Fruit fly (Drosophila melanogaster) whole organism, embryonic: ENCODE results near the gene Pex11c.
A peak's percentile ranks its signal among the peaks of the same experiment; 100 is the strongest.

Experiments
- Bteb2 ChIP-seq: fragments of 200-800 bp; sonication (Bioruptor generic); optimal IDR thresholded peaks from 2 replicates; lab custom pipeline; 2016; ENCODE audit warnings: missing biosample characterization, missing genetic modification characterization
- CG11398 ChIP-seq: fragments of 200-800 bp; sonication (Bioruptor generic); optimal IDR thresholded peaks from 2 replicates; lab custom pipeline; 2016; ENCODE audit warnings: missing biosample characterization, missing genetic modification characterization
- CG12942 ChIP-seq: fragments of 200-800 bp; sonication (Bioruptor generic); optimal IDR thresholded peaks from 3 replicates; lab custom pipeline; 2016; ENCODE audit warnings: missing biosample characterization, missing genetic modification characterization
- CG14667 ChIP-seq: fragments of 200-800 bp; sonication (Bioruptor generic); IDR thresholded peaks from 2 replicates; pipeline ENCODE4 v1.3.6; 2022; ENCODE audit warnings: missing biosample characterization, missing genetic modification characterization
- CG14860 ChIP-seq: fragments of 200-800 bp; sonication (Bioruptor generic); IDR thresholded peaks from 3 replicates; pipeline ENCODE4 v1.3.6; 2022; ENCODE audit warnings: missing biosample characterization, missing genetic modification characterization; ENCODE audit not compliant: partially characterized antibody
- CG15514 ChIP-seq: fragments of 200-800 bp; sonication (Bioruptor generic); optimal IDR thresholded peaks from 3 replicates; lab custom pipeline; 2017; ENCODE audit warnings: missing biosample characterization, missing genetic modification characterization, mild to moderate bottlenecking, moderate library complexity, missing genetic modification reagents
- CG16813 ChIP-seq: fragments of 200-800 bp; sonication (Bioruptor generic); IDR thresholded peaks from 3 replicates; pipeline ENCODE4 v1.3.6; 2022; ENCODE audit warnings: missing biosample characterization, missing genetic modification characterization; ENCODE audit not compliant: partially characterized antibody
- CG16815 ChIP-seq: fragments of 200-800 bp; sonication (Bioruptor generic); optimal IDR thresholded peaks from 3 replicates; lab custom pipeline; 2017; ENCODE audit warnings: missing biosample characterization, mild to moderate bottlenecking, missing genetic modification characterization
- CG1832 ChIP-seq: fragments of 200-800 bp; sonication (Bioruptor generic); optimal IDR thresholded peaks from 2 replicates; lab custom pipeline; 2017; ENCODE audit warnings: missing biosample characterization, mild to moderate bottlenecking, missing genetic modification characterization, inconsistent platforms
- CG18599 ChIP-seq: fragments of 200-800 bp; sonication (Bioruptor generic); optimal IDR thresholded peaks from 3 replicates; lab custom pipeline; 2017; ENCODE audit warnings: missing biosample characterization, missing genetic modification characterization, mild to moderate bottlenecking, moderate library complexity, missing genetic modification reagents
- CG2116 ChIP-seq: fragments of 200-800 bp; sonication (Bioruptor generic); optimal IDR thresholded peaks from 3 replicates; lab custom pipeline; 2018; ENCODE audit warnings: missing biosample characterization, mild to moderate bottlenecking, missing genetic modification characterization
- CG2199 ChIP-seq: fragments of 200-800 bp; sonication (Bioruptor generic); IDR thresholded peaks from 3 replicates; pipeline ENCODE4 v1.3.6; 2022; ENCODE audit warnings: missing biosample characterization, missing genetic modification characterization
- CG31441 ChIP-seq: fragments of 200-800 bp; sonication (Bioruptor generic); IDR thresholded peaks from 2 replicates; pipeline ENCODE4 v1.3.6; 2022; ENCODE audit warnings: missing biosample characterization, missing genetic modification characterization
- CG34224 ChIP-seq: fragments of 200-800 bp; sonication (Bioruptor generic); IDR thresholded peaks from 3 replicates; pipeline ENCODE4 v1.3.6; 2022; ENCODE audit warnings: missing biosample characterization, missing genetic modification characterization; ENCODE audit not compliant: partially characterized antibody
- CG4854 ChIP-seq: fragments of 200-800 bp; sonication (Bioruptor generic); optimal IDR thresholded peaks from 2 replicates; lab custom pipeline; 2016; ENCODE audit warnings: missing biosample characterization, missing genetic modification characterization, inconsistent platforms
- CG5245 ChIP-seq: fragments of 200-800 bp; sonication (Bioruptor generic); optimal IDR thresholded peaks from 3 replicates; lab custom pipeline; 2016; ENCODE audit warnings: missing biosample characterization, missing genetic modification characterization
- CG6254 ChIP-seq: fragments of 200-800 bp; sonication (Bioruptor generic); optimal IDR thresholded peaks from 3 replicates; lab custom pipeline; 2017; ENCODE audit warnings: mild to moderate bottlenecking, missing biosample characterization, missing genetic modification reagents, missing genetic modification characterization
- CG7372 ChIP-seq: fragments of 200-800 bp; sonication (Bioruptor generic); IDR thresholded peaks from 2 replicates; pipeline ENCODE4 v1.3.6; 2022; ENCODE audit warnings: missing biosample characterization, missing genetic modification characterization
- CG7963 ChIP-seq: fragments of 200-800 bp; sonication (Bioruptor generic); IDR thresholded peaks from 3 replicates; pipeline ENCODE4 v1.3.6; 2022; ENCODE audit warnings: missing biosample characterization, missing genetic modification characterization; ENCODE audit not compliant: partially characterized antibody
- CG8089 ChIP-seq: fragments of 200-800 bp; sonication (Bioruptor generic); optimal IDR thresholded peaks from 3 replicates; lab custom pipeline; 2016; ENCODE audit warnings: missing biosample characterization, missing genetic modification characterization
- CG9609 ChIP-seq: fragments of 200-800 bp; sonication (Bioruptor generic); optimal IDR thresholded peaks from 3 replicates; lab custom pipeline; 2016; ENCODE audit warnings: missing biosample characterization, missing genetic modification characterization
- CG9727 ChIP-seq: fragments of 200-800 bp; sonication (Bioruptor generic); optimal IDR thresholded peaks from 3 replicates; lab custom pipeline; 2017; ENCODE audit warnings: missing biosample characterization, mild to moderate bottlenecking, missing genetic modification characterization
- Dip2 ChIP-seq: fragments of 200-800 bp; sonication (Bioruptor generic); IDR thresholded peaks from 2 replicates; pipeline ENCODE4 v1.3.6; 2022; ENCODE audit warnings: missing biosample characterization, missing genetic modification characterization
- Doc2 ChIP-seq: fragments of 200-800 bp; sonication (Bioruptor generic); IDR thresholded peaks from 2 replicates; pipeline ENCODE4 v1.3.6; 2022; ENCODE audit warnings: missing biosample characterization, missing genetic modification characterization
- Eip74EF ChIP-seq, 2 experiments: fragments of 200-800 bp in 1 of 2; fragments of >200 bp in 1 of 2; sonication (Bioruptor generic) in 1 of 2; optimal IDR thresholded peaks; 2 replicates each; lab custom pipeline; 2017 to 2019; ENCODE audit warnings: missing biosample characterization in 2 of 2, missing genetic modification characterization in 2 of 2, mild to moderate bottlenecking in 1 of 2, moderate library complexity in 1 of 2
- Ets65A ChIP-seq: fragments of 200-800 bp; sonication (Bioruptor generic); peaks from one replicate; lab custom pipeline; 2016; ENCODE audit warnings: missing biosample characterization, missing genetic modification characterization
- NC2β ChIP-seq: fragments of 200-800 bp; sonication (Bioruptor generic); optimal IDR thresholded peaks from 2 replicates; lab custom pipeline; 2016; ENCODE audit warnings: missing biosample characterization, missing genetic modification characterization
- Opbp ChIP-seq: fragments of 200-800 bp; sonication (Bioruptor generic); IDR thresholded peaks from 3 replicates; pipeline ENCODE4 v1.3.6; 2022; ENCODE audit warnings: missing biosample characterization, missing genetic modification characterization; ENCODE audit not compliant: partially characterized antibody
- Optix ChIP-seq: fragments of 200-800 bp; sonication (Bioruptor generic); IDR thresholded peaks from 3 replicates; pipeline ENCODE4 v1.3.6; 2022; ENCODE audit warnings: missing biosample characterization, missing genetic modification characterization
- Sox102F ChIP-seq: fragments of 200-800 bp; sonication (Bioruptor generic); optimal IDR thresholded peaks from 2 replicates; lab custom pipeline; 2018; ENCODE audit warnings: missing biosample characterization, mild to moderate bottlenecking, missing genetic modification characterization, moderate library complexity
- ato ChIP-seq: fragments of 200-800 bp; sonication (Bioruptor generic); IDR thresholded peaks from 2 replicates; pipeline ENCODE4 v1.3.6; 2022; ENCODE audit warnings: missing biosample characterization, missing genetic modification characterization; ENCODE audit not compliant: partially characterized antibody
- bowl ChIP-seq: fragments of 200-800 bp; sonication (Bioruptor generic); IDR thresholded peaks from 2 replicates; pipeline ENCODE4 v1.3.6; 2022; ENCODE audit warnings: missing biosample characterization, missing genetic modification characterization
- danr ChIP-seq: fragments of 200-800 bp; sonication (Bioruptor generic); IDR thresholded peaks from 2 replicates; pipeline ENCODE4 v1.3.6; 2022; ENCODE audit warnings: missing biosample characterization, missing genetic modification characterization
- dmrt99B ChIP-seq: fragments of 200-800 bp; sonication (Bioruptor generic); optimal IDR thresholded peaks from 2 replicates; lab custom pipeline; 2018; ENCODE audit warnings: missing biosample characterization, mild to moderate bottlenecking, missing genetic modification characterization, moderate library complexity
- esg ChIP-seq: fragments of 200-800 bp; sonication (Bioruptor generic); conservative IDR thresholded peaks from 2 replicates; pipeline ENCODE4 v1.3.6; 2022; ENCODE audit warnings: missing biosample characterization, missing genetic modification characterization
- gfzf ChIP-seq: fragments of 200-800 bp; sonication (Bioruptor generic); optimal IDR thresholded peaks from 2 replicates; lab custom pipeline; 2016; ENCODE audit warnings: missing biosample characterization, mild to moderate bottlenecking, missing genetic modification characterization, moderate library complexity
- gsb-n ChIP-seq: fragments of 200-800 bp; sonication (Bioruptor generic); optimal IDR thresholded peaks from 3 replicates; lab custom pipeline; 2018; ENCODE audit warnings: missing biosample characterization, mild to moderate bottlenecking, missing genetic modification characterization
- gt ChIP-seq: fragments of 200-800 bp; sonication (Bioruptor generic); IDR thresholded peaks from 2 replicates; pipeline ENCODE4 v1.3.6; 2022; ENCODE audit warnings: missing biosample characterization, missing genetic modification characterization
- hb ChIP-seq: fragments of 200-800 bp; sonication (Bioruptor generic); IDR thresholded peaks from 3 replicates; pipeline ENCODE4 v1.3.6; 2022; ENCODE audit warnings: missing biosample characterization, missing genetic modification characterization; ENCODE audit not compliant: partially characterized antibody
- inv ChIP-seq: fragments of 200-800 bp; sonication (Bioruptor generic); IDR thresholded peaks from 2 replicates; pipeline ENCODE4 v1.3.6; 2022; ENCODE audit warnings: missing biosample characterization, missing genetic modification characterization; ENCODE audit not compliant: partially characterized antibody
- knrl ChIP-seq: fragments of 200-800 bp; sonication (Bioruptor generic); IDR thresholded peaks from 3 replicates; pipeline ENCODE4 v1.3.6; 2022; ENCODE audit warnings: missing biosample characterization, missing genetic modification characterization; ENCODE audit not compliant: partially characterized antibody
- lbe ChIP-seq: fragments of 200-800 bp; sonication (Bioruptor generic); optimal IDR thresholded peaks from 2 replicates; lab custom pipeline; 2016; ENCODE audit warnings: missing biosample characterization, mild to moderate bottlenecking, missing genetic modification characterization
- odd ChIP-seq: fragments of 200-800 bp; sonication (Bioruptor generic); optimal IDR thresholded peaks from 2 replicates; lab custom pipeline; 2017; ENCODE audit warnings: missing biosample characterization, mild to moderate bottlenecking, missing genetic modification characterization
- pan ChIP-seq, 4 experiments: fragments of >200 bp in 3 of 4; fragments of 200-800 bp in 1 of 4; sonication (Bioruptor generic) in 1 of 4; optimal IDR thresholded peaks in 3 of 4; IDR thresholded peaks in 1 of 4; 2 replicates each; pipeline versions ENCODE4 v1.3.6 to Lab custom; 2017 to 2022; ENCODE audit warnings: missing biosample characterization in 2 of 4, missing genetic modification characterization in 2 of 4, mixed read lengths in 1 of 4
- phol ChIP-seq: fragments of 200-800 bp; sonication (Bioruptor generic); optimal IDR thresholded peaks from 3 replicates; lab custom pipeline; 2018; ENCODE audit warnings: missing biosample characterization, mild to moderate bottlenecking, missing genetic modification characterization, moderate library complexity
- pita ChIP-seq: fragments of 200-800 bp; sonication (Bioruptor generic); optimal IDR thresholded peaks from 2 replicates; lab custom pipeline; 2017; ENCODE audit warnings: missing biosample characterization, mild to moderate bottlenecking, missing genetic modification characterization
- sd ChIP-seq: fragments of 200-800 bp; sonication (Bioruptor generic); optimal IDR thresholded peaks from 3 replicates; lab custom pipeline; 2018; ENCODE audit warnings: missing biosample characterization, mild to moderate bottlenecking, missing genetic modification characterization, moderate library complexity
- sens-2 ChIP-seq: fragments of 200-800 bp; sonication (Bioruptor generic); IDR thresholded peaks from 2 replicates; pipeline ENCODE4 v1.3.6; 2022; ENCODE audit warnings: missing biosample characterization, missing genetic modification characterization
- sima ChIP-seq: fragments of 200-800 bp; sonication (Bioruptor generic); optimal IDR thresholded peaks from 2 replicates; lab custom pipeline; 2016; ENCODE audit warnings: missing biosample characterization, missing genetic modification characterization
- tna ChIP-seq: fragments of 200-800 bp; sonication (Bioruptor generic); IDR thresholded peaks from 2 replicates; pipeline ENCODE4 v1.3.6; 2022; ENCODE audit warnings: missing biosample characterization, missing genetic modification characterization; ENCODE audit not compliant: partially characterized antibody

Gene Pex11c

DNA sequence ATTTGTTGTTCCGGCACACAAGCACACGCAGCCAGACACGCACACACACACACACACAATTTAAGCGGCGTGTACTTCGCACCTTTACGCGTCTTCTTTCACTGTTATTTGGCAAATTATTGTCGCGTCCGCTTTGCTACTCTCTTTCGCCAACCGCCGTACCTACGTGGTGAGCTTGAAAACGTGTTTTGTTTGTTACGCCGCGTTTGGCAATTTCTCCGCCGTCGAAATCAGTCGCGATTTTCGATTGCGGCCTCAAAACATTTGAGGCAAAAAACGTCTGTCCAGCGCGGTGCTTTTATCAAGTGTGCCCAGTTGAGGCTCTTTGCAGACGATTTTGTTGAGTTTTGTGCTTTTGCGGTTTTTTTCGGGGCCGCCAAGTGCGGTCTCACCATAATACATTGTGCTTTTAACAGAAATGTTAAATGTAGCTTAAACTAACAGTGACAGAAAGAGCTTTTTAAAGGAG, 36.5 kb upstream of the Pex11c start (continued):
- no peak for TF ChIP-seq inv (GFP tag; lab: Robert Waterston, UW)
- TF ChIP-seq CG31441 (GFP tag; lab: Robert Waterston, UW), result no peak
- TF ChIP-seq CG7372 (GFP tag; lab: Robert Waterston, UW), result no peak
- no peak for TF ChIP-seq CG7963 (GFP tag; lab: Robert Waterston, UW)
- no peak for TF ChIP-seq pita
- TF ChIP-seq Sox102F (GFP tag; lab: Kevin White, UChicago), result no peak
- no peak for TF ChIP-seq hb (GFP tag; lab: Robert Waterston, UW)
- TF ChIP-seq CG2116 (GFP tag; lab: Kevin White, UChicago), result no peak
- TF ChIP-seq Bteb2 (GFP tag; lab: Kevin White, UChicago), result no peak
- no peak for TF ChIP-seq pan (optimal IDR thresholded peaks at IDR 0.05; lab: Kevin White, UChicago)
- TF ChIP-seq pan (GFP tag; optimal IDR thresholded peaks at IDR 0.05 in 1 of 2, IDR thresholded peaks at IDR 0.05 in 1 of 2), result no peak
- no peak for TF ChIP-seq CG11398 (GFP tag; lab: Kevin White, UChicago)
- TF ChIP-seq CG5245 (GFP tag; lab: Kevin White, UChicago), result no peak
- peak; percentile 67 for TF ChIP-seq lbe (GFP tag; lab: Kevin White, UChicago)
- TF ChIP-seq Dip2 (GFP tag; lab: Robert Waterston, UW), result no peak
- no peak for TF ChIP-seq CG8089 (GFP tag; lab: Kevin White, UChicago)
- no peak for TF ChIP-seq sens-2
- peak; percentile 25 for TF ChIP-seq CG15514 (GFP tag; lab: Kevin White, UChicago)
- TF ChIP-seq CG12942, result no peak
- TF ChIP-seq CG6254 (GFP tag; lab: Kevin White, UChicago), result no peak
- no peak for TF ChIP-seq CG14667 (GFP tag; lab: Robert Waterston, UW)
- no peak for TF ChIP-seq CG16815
- TF ChIP-seq CG16813, result no peak
- no peak for TF ChIP-seq esg
- no peak for TF ChIP-seq Opbp
- no peak for TF ChIP-seq odd (GFP tag; lab: Kevin White, UChicago)
- TF ChIP-seq phol, result no peak
- no peak for TF ChIP-seq CG1832 (GFP tag; lab: Kevin White, UChicago)
- no peak for TF ChIP-seq CG34224
- no peak for TF ChIP-seq bowl (GFP tag; lab: Robert Waterston, UW)
- TF ChIP-seq Doc2, result no peak
- no peak for TF ChIP-seq Eip74EF (GFP tag; optimal IDR thresholded peaks at IDR 0.05; lab: Kevin White, UChicago)
- TF ChIP-seq Ets65A (GFP tag; lab: Kevin White, UChicago), result no peak
- TF ChIP-seq tna (GFP tag; lab: Robert Waterston, UW), result no peak
- TF ChIP-seq CG14860, result no peak
- no peak for TF ChIP-seq CG9727 (GFP tag; lab: Kevin White, UChicago)
- TF ChIP-seq sima, result no peak
- no peak for TF ChIP-seq Optix (GFP tag; lab: Robert Waterston, UW)
- peak; percentile 88 for TF ChIP-seq gfzf
- TF ChIP-seq CG9609 (GFP tag; lab: Kevin White, UChicago), result no peak
- TF ChIP-seq CG2199 (GFP tag; lab: Robert Waterston, UW), result no peak
- TF ChIP-seq ato (GFP tag; lab: Robert Waterston, UW), result no peak
- TF ChIP-seq NC2β (GFP tag; lab: Kevin White, UChicago), result no peak
- TF ChIP-seq sd (tag; lab: Kevin White, UChicago), result no peak
- TF ChIP-seq CG4854 (GFP tag; lab: Kevin White, UChicago), result no peak
- TF ChIP-seq CG18599, result peak; percentile 50
- no peak for TF ChIP-seq dmrt99B (tag; lab: Kevin White, UChicago)
- TF ChIP-seq gsb-n (tag; lab: Kevin White, UChicago), result no peak
- TF ChIP-seq knrl, result no peak
- TF ChIP-seq danr, result no peak
- no peak for TF ChIP-seq gt
